Worm (Caenorhabditis elegans): ENCODE data around the gene C04G6.2.

DNA sequence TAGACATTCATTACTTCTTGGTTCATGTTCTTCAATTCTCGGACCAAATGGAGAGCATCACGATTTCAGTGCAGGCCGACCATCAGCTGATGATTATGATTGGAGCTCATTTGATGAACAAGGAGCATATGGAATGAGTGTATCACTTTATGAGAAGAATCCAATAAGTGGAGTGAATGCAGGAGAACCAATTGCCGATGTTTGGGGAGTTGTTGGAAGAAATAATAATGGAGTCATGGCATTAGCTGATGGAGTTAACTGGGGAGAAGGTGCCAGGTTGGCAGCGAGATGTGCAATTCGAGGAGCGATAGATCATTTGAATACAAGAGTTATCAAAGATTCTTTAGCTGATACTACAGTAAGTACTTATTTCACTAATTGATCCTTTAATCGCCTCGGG is 42.3 kb upstream of the C04G6.2 start:
- TF ChIP-seq nhr-76 (tag; optimal IDR thresholded peaks at IDR 0.05) (no peak), elt-1 (tag; optimal IDR thresholded peaks at IDR 0.05; ENCODE audit: borderline replicate concordance, insufficient read depth) (no peak), nhr-28 (tag; optimal IDR thresholded peaks at IDR 0.05) (no peak), lin-13 (tag; optimal IDR thresholded peaks at IDR 0.05) (no peak), sptf-1 (tag; optimal IDR thresholded peaks at IDR 0.05) (no peak), zip-8 (tag; optimal IDR thresholded peaks at IDR 0.05) (no peak), snpc-4 (tag; optimal IDR thresholded peaks at IDR 0.05) (no peak), nhr-237 (tag; optimal IDR thresholded peaks at IDR 0.05) (no peak)
